Worm (Caenorhabditis elegans) whole organism, early embryonic: ENCODE measurements around the gene T03F6.4.

Experiments used
- B0310.2 ChIP-seq: sonication (generic microtip); optimal IDR thresholded peaks from 2 replicates; lab custom pipeline; 2016; ENCODE audit warnings: mild to moderate bottlenecking, missing genetic modification characterization, missing compliant biosample characterization
- F13C5.2 ChIP-seq: sonication (generic microtip); optimal IDR thresholded peaks from 2 replicates; lab custom pipeline; 2017; ENCODE audit warnings: mild to moderate bottlenecking, missing genetic modification characterization, inconsistent platforms, missing compliant biosample characterization
- aly-1 ChIP-seq: sonication (generic microtip); optimal IDR thresholded peaks from 2 replicates; lab custom pipeline; 2016; ENCODE audit warnings: missing genetic modification characterization, missing compliant biosample characterization
- ama-1 ChIP-seq: fragments of 150-350 bp; optimal IDR thresholded peaks from 2 replicates; lab custom pipeline; 2014
- ceh-13 ChIP-seq: fragments of 200-800 bp; sonication (Bioruptor generic); optimal IDR thresholded peaks from 2 replicates; lab custom pipeline; 2018; ENCODE audit warnings: mild to moderate bottlenecking, missing genetic modification characterization, missing compliant biosample characterization
- ceh-36 ChIP-seq: sonication (generic microtip); optimal IDR thresholded peaks from 2 replicates; lab custom pipeline; 2016; ENCODE audit warnings: missing genetic modification characterization, inconsistent platforms, missing compliant biosample characterization
- ets-7 ChIP-seq: sonication (generic microtip); optimal IDR thresholded peaks from 2 replicates; lab custom pipeline; 2016; ENCODE audit warnings: missing genotype, missing genetic modification characterization, missing compliant biosample characterization
- flt-1 ChIP-seq: fragments of 200-800 bp; sonication (Bioruptor generic); IDR thresholded peaks from 2 replicates; pipeline ENCODE4 v1.3.6; 2022; ENCODE audit warnings: missing genetic modification characterization, missing compliant biosample characterization
- hmbx-1 ChIP-seq: sonication (generic microtip); optimal IDR thresholded peaks from 2 replicates; lab custom pipeline; 2016; ENCODE audit warnings: mild to moderate bottlenecking, missing genetic modification characterization, missing compliant biosample characterization
- hmg-4 ChIP-seq: fragments of 200-800 bp; sonication (Bioruptor generic); optimal IDR thresholded peaks from 2 replicates; lab custom pipeline; 2018; ENCODE audit warnings: mild to moderate bottlenecking, missing genetic modification characterization, missing compliant biosample characterization
- hnd-1 ChIP-seq: sonication (generic microtip); optimal IDR thresholded peaks from 2 replicates; lab custom pipeline; 2016; ENCODE audit warnings: missing genetic modification characterization, missing compliant biosample characterization
- pes-1 ChIP-seq: fragments of 200-800 bp; sonication (Bioruptor generic); IDR thresholded peaks from 2 replicates; pipeline ENCODE4 v1.3.6; 2022; ENCODE audit warnings: missing genetic modification reagents, missing genetic modification characterization, missing compliant biosample characterization
- scrt-1 ChIP-seq: fragments of 200-800 bp; sonication (Bioruptor generic); IDR thresholded peaks from 2 replicates; pipeline ENCODE4 v1.3.6; 2022; ENCODE audit warnings: missing genetic modification characterization, missing compliant biosample characterization
- sea-1 ChIP-seq: fragments of 200-800 bp; sonication (Bioruptor generic); conservative IDR thresholded peaks from 2 replicates; pipeline ENCODE4 v1.3.6; 2022; ENCODE audit warnings: missing genetic modification characterization, missing compliant biosample characterization
- tbx-11 ChIP-seq: fragments of 200-800 bp; sonication (Bioruptor generic); IDR thresholded peaks from 2 replicates; pipeline ENCODE4 v1.3.6; 2022; ENCODE audit warnings: missing genetic modification characterization, missing compliant biosample characterization
- tbx-37 ChIP-seq: fragments of 200-800 bp; sonication (Bioruptor generic); conservative IDR thresholded peaks from 2 replicates; pipeline ENCODE4 v1.3.6; 2022; ENCODE audit warnings: missing genetic modification reagents, missing genetic modification characterization, missing compliant biosample characterization
- tra-4 ChIP-seq: sonication (generic microtip); optimal IDR thresholded peaks from 2 replicates; lab custom pipeline; 2017; ENCODE audit warnings: missing genetic modification characterization, missing compliant biosample characterization

Gene T03F6.4

DNA sequence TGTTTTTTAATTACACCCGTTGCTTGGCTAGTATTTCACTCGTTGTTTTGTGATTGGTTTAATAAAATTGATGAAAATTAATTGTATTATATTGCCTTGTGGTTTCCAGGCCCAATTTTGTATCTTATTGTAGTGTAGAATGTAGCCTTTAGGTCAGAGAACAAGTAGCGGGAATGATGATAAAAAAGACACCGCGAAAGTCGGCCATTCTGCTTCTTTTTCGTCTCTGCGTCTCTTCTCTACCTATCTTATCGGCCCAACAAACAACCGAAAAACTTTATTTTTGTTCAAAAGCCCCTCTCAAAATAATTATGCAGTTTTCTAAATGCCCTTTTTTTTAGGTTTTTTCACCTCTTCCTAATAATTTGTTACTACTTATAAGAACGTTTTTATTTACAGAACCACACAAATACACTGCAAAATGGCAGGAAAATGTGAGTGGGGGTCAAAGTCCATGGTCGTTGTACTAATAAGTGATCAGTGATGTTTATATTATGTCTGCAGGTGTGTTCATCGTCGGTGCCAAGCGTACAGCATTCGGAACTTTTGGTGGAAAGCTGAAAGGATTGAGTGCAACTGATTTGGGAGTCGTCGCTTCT is 41.3 kb upstream of the T03F6.4 start, which contains the start of gene acaa-2:
TSS of gene acaa-2 (plus strand) at position 400 of the 599 bp plus-strand sequence.
- TF ChIP-seq ceh-13 (GFP tag; lab: Kevin White, UChicago) (no peak), aly-1 (no peak), ceh-36 (tag; lab: Kevin White, UChicago) (no peak), hnd-1 (no peak), B0310.2 (tag; lab: Kevin White, UChicago) (no peak), pes-1 (GFP tag; lab: Robert Waterston, UW) (no peak), flt-1 (GFP tag; lab: Robert Waterston, UW) (no peak), sea-1 (GFP tag; lab: Robert Waterston, UW) (no peak)

DNA sequence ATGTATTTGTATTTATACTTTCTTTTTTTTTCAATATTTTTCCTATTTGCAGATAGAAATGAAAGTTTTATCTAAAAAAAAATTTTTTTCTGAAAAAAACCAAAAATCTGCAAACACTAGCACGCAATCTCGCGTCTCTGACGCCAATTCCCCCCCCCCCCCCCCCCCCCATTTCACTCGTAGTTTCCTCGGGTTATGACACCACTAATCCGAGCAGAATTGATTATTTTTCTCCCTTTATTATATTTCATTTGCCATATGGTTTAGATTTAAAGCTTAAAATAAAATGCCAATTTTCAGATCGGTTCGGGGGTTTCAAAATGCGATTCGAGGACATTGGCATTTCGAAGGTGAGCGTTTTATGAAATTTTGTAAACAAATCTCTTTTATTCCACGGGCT is 39.2 kb upstream of the T03F6.4 start, which contains the start of gene mtm-6:
TSS of gene mtm-6 (plus strand) at position 301 of the 400 bp plus-strand sequence.
- TF ChIP-seq tra-4 (tag; lab: Kevin White, UChicago): no peak
- no peak for TF ChIP-seq ets-7 (tag; lab: Kevin White, UChicago)
- no peak for TF ChIP-seq hmbx-1 (tag; lab: Kevin White, UChicago)
- TF ChIP-seq hmg-4: no peak
- TF ChIP-seq aly-1: no peak
- no peak for TF ChIP-seq hnd-1
- no peak for TF ChIP-seq tbx-37 (GFP tag; lab: Robert Waterston, UW)
- no peak for TF ChIP-seq tbx-11 (GFP tag; lab: Robert Waterston, UW)
- no peak for TF ChIP-seq ceh-13 (GFP tag; lab: Kevin White, UChicago)
- no peak for TF ChIP-seq sea-1 (GFP tag; lab: Robert Waterston, UW)
- TF ChIP-seq flt-1 (GFP tag; lab: Robert Waterston, UW): no peak
- no peak for TF ChIP-seq scrt-1 (GFP tag; lab: Robert Waterston, UW)
- TF ChIP-seq pes-1 (GFP tag; lab: Robert Waterston, UW): no peak
- TF ChIP-seq B0310.2 (tag; lab: Kevin White, UChicago): no peak
- no peak for TF ChIP-seq F13C5.2 (tag; lab: Kevin White, UChicago)
- no peak for TF ChIP-seq ama-1 (lab: Kevin White, UChicago)
- TF ChIP-seq ceh-36 (tag; lab: Kevin White, UChicago): no peak

- TF ChIP-seq B0310.2 (tag; lab: Kevin White, UChicago) (no peak), F13C5.2 (tag; lab: Kevin White, UChicago) (no peak)
Measured at ce11 chrIII:13347782-13348327, 38.1 kb upstream of the T03F6.4 start.

DNA sequence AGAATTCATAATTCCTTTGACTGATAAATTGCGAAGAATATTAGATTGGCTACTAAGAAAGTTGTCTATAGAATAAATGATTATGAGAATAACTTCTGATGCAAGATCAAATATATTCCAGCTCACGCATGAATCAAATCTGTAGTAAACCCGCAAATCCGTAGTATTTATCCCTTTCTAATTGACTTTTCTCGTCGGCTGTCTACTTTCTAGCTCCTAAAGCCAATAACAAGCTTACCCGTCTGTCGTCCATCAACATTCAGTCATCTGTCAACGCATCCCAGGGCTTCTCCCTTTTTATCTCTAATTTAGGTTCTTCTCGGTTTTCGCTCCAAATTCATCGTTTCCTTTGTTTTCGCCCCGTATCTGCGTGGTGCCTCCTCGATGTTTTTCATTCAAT is 37.1 kb upstream of the T03F6.4 start:
- TF ChIP-seq sea-1 (GFP tag; lab: Robert Waterston, UW): no peak
- no peak for TF ChIP-seq F13C5.2 (tag; lab: Kevin White, UChicago)
- TF ChIP-seq ceh-13 (GFP tag; lab: Kevin White, UChicago): no peak
- no peak for TF ChIP-seq ceh-36 (tag; lab: Kevin White, UChicago)
- no peak for TF ChIP-seq tra-4 (tag; lab: Kevin White, UChicago)
- TF ChIP-seq ets-7 (tag; lab: Kevin White, UChicago): no peak
- TF ChIP-seq hmg-4: no peak
- TF ChIP-seq tbx-11 (GFP tag; lab: Robert Waterston, UW): no peak
- no peak for TF ChIP-seq B0310.2 (tag; lab: Kevin White, UChicago)
- TF ChIP-seq flt-1 (GFP tag; lab: Robert Waterston, UW): no peak
- TF ChIP-seq scrt-1 (GFP tag; lab: Robert Waterston, UW): no peak
- TF ChIP-seq hmbx-1 (tag; lab: Kevin White, UChicago): no peak
- TF ChIP-seq ama-1 (lab: Kevin White, UChicago): no peak
- no peak for TF ChIP-seq hnd-1

DNA sequence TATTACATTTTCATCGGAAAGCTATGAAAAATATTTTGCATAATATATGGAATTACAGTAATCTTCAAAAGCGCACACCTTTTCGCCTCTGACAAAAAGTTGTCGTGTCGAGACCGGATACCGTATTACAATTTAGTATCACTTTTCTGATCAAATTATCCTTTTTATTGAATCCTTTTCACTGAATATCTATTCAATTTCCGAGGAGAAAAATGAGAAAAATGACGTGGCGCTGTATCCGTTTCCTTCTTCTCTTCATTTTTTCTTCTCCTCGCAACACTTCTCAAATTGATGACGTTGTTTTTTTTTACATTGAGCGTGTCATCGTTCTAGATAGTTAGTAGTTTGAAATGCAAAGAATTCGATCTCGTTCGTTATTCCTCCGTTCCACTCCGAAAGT is 35.0 kb upstream of the T03F6.4 start:
- TF ChIP-seq tra-4 (tag; lab: Kevin White, UChicago) (no peak), ceh-36 (tag; lab: Kevin White, UChicago) (no peak), ceh-13 (GFP tag; lab: Kevin White, UChicago) (no peak), tbx-37 (GFP tag; lab: Robert Waterston, UW) (no peak), tbx-11 (GFP tag; lab: Robert Waterston, UW) (no peak), B0310.2 (tag; lab: Kevin White, UChicago) (no peak), sea-1 (GFP tag; lab: Robert Waterston, UW) (no peak), ama-1 (lab: Kevin White, UChicago) (no peak)

DNA sequence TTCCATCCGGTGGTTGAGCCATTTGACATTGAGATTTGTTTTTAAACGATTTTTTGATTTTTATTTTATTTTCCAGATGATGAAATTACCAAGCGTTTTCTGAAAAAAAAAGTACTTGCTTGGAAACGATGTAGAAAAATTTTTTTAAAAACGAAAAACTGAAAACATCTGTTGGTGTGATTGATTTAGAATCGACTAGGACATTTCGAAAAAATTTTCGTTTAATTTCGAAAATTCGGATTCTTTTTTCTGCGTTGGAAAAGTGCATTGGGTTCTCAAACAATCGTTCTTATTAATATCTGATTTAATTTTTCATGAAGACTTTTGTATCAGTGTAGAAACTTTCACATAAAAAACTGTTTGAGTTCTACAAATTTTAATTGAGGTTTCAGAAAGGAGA is 26.7 kb upstream of the T03F6.4 start, which contains the start of gene F53A2.9:
TSS of gene F53A2.9 (minus strand) at position 101 of the 400 bp plus-strand sequence.
- TF ChIP-seq ceh-36 (tag; lab: Kevin White, UChicago): no peak
- TF ChIP-seq tbx-37 (GFP tag; lab: Robert Waterston, UW): no peak
- no peak for TF ChIP-seq scrt-1 (GFP tag; lab: Robert Waterston, UW)
- TF ChIP-seq hnd-1: no peak
- no peak for TF ChIP-seq sea-1 (GFP tag; lab: Robert Waterston, UW)

DNA sequence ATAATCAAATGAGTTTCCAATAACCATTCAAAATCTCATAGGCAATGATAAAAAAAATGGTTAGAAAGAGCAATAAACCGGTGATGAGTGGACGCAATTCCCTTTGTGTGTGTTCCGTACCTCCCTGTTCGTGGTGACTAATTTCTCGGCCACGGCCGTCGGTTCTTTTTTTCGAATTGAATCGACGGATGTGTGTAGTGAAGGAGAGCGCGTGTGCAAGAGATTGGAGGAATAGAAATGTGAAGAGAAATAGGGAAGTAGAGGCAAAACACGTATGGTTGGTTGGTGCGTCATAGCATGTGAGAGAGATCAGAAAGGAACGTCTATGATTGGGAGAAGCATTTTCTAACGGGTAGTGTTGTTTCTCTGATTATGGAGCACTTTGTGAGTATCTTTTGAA is 26.1 kb upstream of the T03F6.4 start:
- TF ChIP-seq aly-1: no peak
- TF ChIP-seq tbx-37 (GFP tag; lab: Robert Waterston, UW): peak; percentile 19; the same call in 1 of the 2 replicates
- peak; percentile 50 for TF ChIP-seq hmg-4
- peak; percentile 25 for TF ChIP-seq F13C5.2 (tag; lab: Kevin White, UChicago)

DNA sequence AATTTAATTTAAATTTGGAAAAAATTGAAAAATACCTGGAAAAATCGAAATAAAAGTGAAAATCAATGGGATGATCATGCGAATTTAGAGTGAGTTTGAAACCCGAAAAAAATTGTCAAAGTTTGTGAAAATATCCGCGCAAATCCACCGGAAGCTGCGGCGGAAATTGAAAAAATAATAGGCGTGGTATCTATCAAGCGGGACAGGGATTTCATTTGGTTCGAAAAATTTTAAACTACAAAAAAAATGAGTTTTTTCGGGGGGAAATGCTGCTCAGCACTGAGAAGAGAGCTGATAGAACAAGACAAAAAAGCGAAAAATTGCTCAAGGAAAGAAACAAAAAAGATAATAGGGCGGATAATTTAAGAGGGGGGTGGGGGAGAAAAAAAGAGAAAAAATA is 15.0 kb upstream of the T03F6.4 start, which contains the start of gene T03F6.9:
TSS of gene T03F6.9 (minus strand) at position 101 of the 400 bp plus-strand sequence.
- TF ChIP-seq pes-1 (GFP tag; lab: Robert Waterston, UW) (no peak), B0310.2 (tag; lab: Kevin White, UChicago) (no peak), F13C5.2 (tag; lab: Kevin White, UChicago) (no peak)
